Fruit fly (Drosophila melanogaster) whole organism, wandering third instar larva: ENCODE data around the gene CG15475.

Experiments
- Dif ChIP-seq: fragments of 200-275, 200-300 bp; sonication (Bioruptor generic); optimal IDR thresholded peaks from 2 replicates; lab custom pipeline; 2018; ENCODE audit warnings: missing biosample characterization, missing genetic modification characterization; ENCODE audit not compliant: partially characterized antibody
- Myc ChIP-seq: fragments of >200 bp; optimal IDR thresholded peaks from 2 replicates; lab custom pipeline; 2017
- OdsH ChIP-seq: fragments of 200-800 bp; sonication (Bioruptor generic); optimal IDR thresholded peaks from 2 replicates; lab custom pipeline; 2016; ENCODE audit warnings: missing biosample characterization, mild to moderate bottlenecking, missing genetic modification characterization
- Rel ChIP-seq, 2 experiments: fragments of 200-800 bp; sonication (Bioruptor generic) in 1 of 2; optimal IDR thresholded peaks; 2 replicates in 1 of 2; 3 replicates in 1 of 2; lab custom pipeline; 2016 to 2019; ENCODE audit warnings: mild to moderate bottlenecking in 2 of 2, missing biosample characterization in 2 of 2, missing genetic modification characterization in 2 of 2, moderate library complexity in 1 of 2
- brk ChIP-seq: fragments of 200-800 bp; sonication (Bioruptor generic); optimal IDR thresholded peaks from 2 replicates; lab custom pipeline; 2016; ENCODE audit warnings: missing biosample characterization, mild to moderate bottlenecking, missing genetic modification characterization
- pan ChIP-seq: fragments of >200 bp; optimal IDR thresholded peaks from 2 replicates; lab custom pipeline; 2017
- psq ChIP-seq: fragments of 200-800 bp; sonication (Bioruptor generic); optimal IDR thresholded peaks from 3 replicates; lab custom pipeline; 2017; ENCODE audit warnings: missing biosample characterization, mild to moderate bottlenecking, missing genetic modification characterization, moderate library complexity
- tai ChIP-seq: sonication (Bioruptor generic); optimal IDR thresholded peaks from 2 replicates; lab custom pipeline; 2016; ENCODE audit warnings: missing biosample characterization, missing genetic modification characterization
- usp ChIP-seq: fragments of >200 bp; optimal IDR thresholded peaks from 2 replicates; lab custom pipeline; 2017; ENCODE audit warnings: missing biosample characterization, missing genetic modification characterization
- woc ChIP-seq: sonication (Bioruptor generic); optimal IDR thresholded peaks from 2 replicates; lab custom pipeline; 2016; ENCODE audit warnings: missing biosample characterization, mild to moderate bottlenecking, missing genetic modification characterization

dm6 chr2L:20639821-20640220, 25.5 kb downstream of the CG15475 start, which contains the start of gene CG31680:
- TF ChIP-seq woc (GFP tag; lab: Kevin White, UChicago) (no peak), Dif (GFP tag; lab: Kevin White, UChicago) (no peak), Myc (no peak), brk (no peak), usp (GFP tag; lab: Kevin White, UChicago) (no peak), psq (no peak), tai (GFP tag; lab: Kevin White, UChicago) (no peak), pan (lab: Kevin White, UChicago) (no peak), OdsH (GFP tag; lab: Kevin White, UChicago) (no peak), Rel (GFP tag; optimal IDR thresholded peaks at IDR 0.05; lab: Kevin White, UChicago) (no peak), Rel (tag; optimal IDR thresholded peaks at IDR 0.05; lab: Kevin White, UChicago) (no peak)
